Fruit fly (Drosophila melanogaster): ENCODE results near the gene TBC1D23.

DNA sequence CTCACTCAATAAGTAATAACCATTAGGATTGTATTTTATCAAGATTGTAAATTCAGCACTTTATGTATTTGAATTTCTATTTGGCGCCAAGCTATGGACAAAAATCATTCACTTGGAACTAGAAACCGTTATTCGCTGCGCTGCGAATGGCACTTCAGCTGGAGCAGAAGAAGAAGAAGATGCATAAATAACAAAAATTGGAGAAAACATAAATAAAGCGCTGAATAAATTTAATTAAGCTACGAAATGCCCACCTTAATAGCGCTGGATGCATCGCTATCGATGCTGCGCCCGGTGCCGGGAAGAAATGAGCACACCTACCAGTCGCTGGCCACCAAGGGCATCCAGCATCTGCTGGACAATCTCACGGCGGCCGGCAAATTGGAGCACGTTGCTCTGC, 35.2 kb downstream of the TBC1D23 start, which contains the start of gene IntS14:
- no peak for TF ChIP-seq psq (optimal IDR thresholded peaks at IDR 0.05)
- TF ChIP-seq Sin3A (optimal IDR thresholded peaks at IDR 0.05): no peak
- no peak for TF ChIP-seq h (optimal IDR thresholded peaks at IDR 0.05)
- no peak for TF ChIP-seq Myc (optimal IDR thresholded peaks at IDR 0.05)
- TF ChIP-seq insv (optimal IDR thresholded peaks at IDR 0.05): no peak
